Fruit fly (Drosophila melanogaster): Measurements from ENCODE around the gene PolE1.

The PolE1 gene

DNA sequence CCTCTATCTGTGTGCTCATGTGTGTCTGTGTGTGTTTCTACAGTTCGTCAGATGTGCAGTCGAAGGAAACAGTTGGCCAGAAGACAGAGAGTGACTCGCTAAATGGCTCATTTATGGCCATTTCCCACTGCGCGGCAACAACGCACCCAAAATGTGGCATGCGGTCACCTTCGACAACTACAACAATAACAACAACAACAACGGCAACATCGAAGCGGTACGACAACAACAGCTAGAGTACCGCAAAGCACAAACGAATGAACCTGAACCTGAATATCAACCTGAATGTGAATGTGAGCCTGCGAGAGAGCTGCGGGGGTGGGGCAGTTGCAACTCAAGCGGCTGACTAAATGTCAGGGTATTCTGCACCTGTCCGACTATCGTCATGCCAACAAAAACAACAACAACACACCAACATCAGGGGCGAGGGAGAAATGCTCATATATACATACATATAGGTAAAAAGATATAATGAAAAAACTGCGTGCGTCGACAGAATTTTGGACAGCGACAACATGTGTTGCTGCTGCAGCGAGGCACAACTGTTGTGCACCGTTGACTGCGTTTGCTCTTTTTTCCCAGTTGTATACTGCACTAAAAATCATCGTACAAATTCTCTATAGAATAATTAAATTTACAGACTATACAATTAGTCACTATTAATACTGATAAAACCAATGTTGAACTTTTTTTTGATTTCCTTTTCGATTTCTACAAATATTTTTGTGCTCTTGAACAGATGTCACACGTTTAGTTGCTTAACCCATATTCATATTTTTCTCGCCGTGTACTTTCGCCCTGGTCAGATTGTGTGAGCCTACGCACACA, 47.6 kb upstream of the PolE1 start (continued):
- TF ChIP-seq Fer3 (tag; optimal IDR thresholded peaks at IDR 0.05), result no peak
- TF ChIP-seq CG33557 (GFP tag; optimal IDR thresholded peaks at IDR 0.05), result peak; percentile 60
- no peak for TF ChIP-seq Dek (tag; optimal IDR thresholded peaks at IDR 0.05)
- no peak for TF ChIP-seq nmo (GFP tag; optimal IDR thresholded peaks at IDR 0.05)
- TF ChIP-seq NC2β (GFP tag; optimal IDR thresholded peaks at IDR 0.05), result peak; percentile 58
- TF ChIP-seq CG17829 (tag; optimal IDR thresholded peaks at IDR 0.05), result peak; percentile 26
- no peak for TF ChIP-seq sna (GFP tag; IDR thresholded peaks at IDR 0.05; ENCODE audit: partially characterized antibody)
- no peak for TF ChIP-seq psq (GFP tag; optimal IDR thresholded peaks at IDR 0.05)
- TF ChIP-seq lov (optimal IDR thresholded peaks at IDR 0.05), result no peak
- TF ChIP-seq lov (GFP tag; IDR thresholded peaks at IDR 0.05), result no peak
- TF ChIP-seq az2 (GFP tag; optimal IDR thresholded peaks at IDR 0.05), result peak; percentile 52
- TF ChIP-seq ato (GFP tag; IDR thresholded peaks at IDR 0.05; ENCODE audit: partially characterized antibody), result no peak
- TF ChIP-seq CG3065 (GFP tag; optimal IDR thresholded peaks at IDR 0.05), result no peak
- peak in 1 of 2 experiments; percentile 5 for TF ChIP-seq dpn (GFP tag; optimal IDR thresholded peaks at IDR 0.05)
- no peak for TF ChIP-seq CG33213 (GFP tag; optimal IDR thresholded peaks at IDR 0.05)
- TF ChIP-seq CG10209 (GFP tag; optimal IDR thresholded peaks at IDR 0.05), result peak; percentile 51
- 0 out of 2 replicates have a peak, but pooled peaks have one; percentile 18 for TF ChIP-seq CG6689 (GFP tag; IDR thresholded peaks at IDR 0.05)
- no peak for TF ChIP-seq bcd (GFP tag; optimal IDR thresholded peaks at IDR 0.05)
- TF ChIP-seq CG2202 (tag; optimal IDR thresholded peaks at IDR 0.05), result peak; percentile 63
- TF ChIP-seq ap (GFP tag; IDR thresholded peaks at IDR 0.05), result 0 out of 2 replicates have a peak, but pooled peaks have one; percentile 17
- no peak for TF ChIP-seq Dp (GFP tag; optimal IDR thresholded peaks at IDR 0.05)
- peak; percentile 2 for TF ChIP-seq CG6254 (GFP tag; optimal IDR thresholded peaks at IDR 0.05)
- no peak for TF ChIP-seq sc (optimal IDR thresholded peaks at IDR 0.05)
- peak; percentile 34 for TF ChIP-seq sc (GFP tag; optimal IDR thresholded peaks at IDR 0.05)
- peak; percentile 41 for TF ChIP-seq Mes4 (GFP tag; optimal IDR thresholded peaks at IDR 0.05)
- TF ChIP-seq inv (GFP tag; IDR thresholded peaks at IDR 0.05; ENCODE audit: partially characterized antibody), result no peak
- no peak for TF ChIP-seq MBD-R2 (GFP tag; IDR thresholded peaks at IDR 0.05)
- no peak for TF ChIP-seq Max (GFP tag; optimal IDR thresholded peaks at IDR 0.05)
- TF ChIP-seq CG16863 (GFP tag; optimal IDR thresholded peaks at IDR 0.05), result peak; percentile 52
- peak; percentile 42 for TF ChIP-seq CG15601 (tag; optimal IDR thresholded peaks at IDR 0.05)
- TF ChIP-seq Dad (GFP tag; optimal IDR thresholded peaks at IDR 0.05), result no peak
- no peak for TF ChIP-seq crol (GFP tag; IDR thresholded peaks at IDR 0.05)
- 0 out of 2 replicates have a peak, but pooled peaks have one; percentile 23 for TF ChIP-seq ara (GFP tag; IDR thresholded peaks at IDR 0.05)
- no peak for TF ChIP-seq CG31224 (GFP tag; IDR thresholded peaks at IDR 0.05)
- no peak for TF ChIP-seq CG7372 (GFP tag; IDR thresholded peaks at IDR 0.05)
- TF ChIP-seq CG9797 (GFP tag; optimal IDR thresholded peaks at IDR 0.05), result no peak
- TF ChIP-seq CG4404 (GFP tag; IDR thresholded peaks at IDR 0.05), result peak; percentile 55; the same call in 1 of the 2 replicates
- TF ChIP-seq Scr (GFP tag; IDR thresholded peaks at IDR 0.05; ENCODE audit: partially characterized antibody), result no peak
- peak; percentile 48 for TF ChIP-seq Usf (GFP tag; optimal IDR thresholded peaks at IDR 0.05)
- TF ChIP-seq CG14710 (tag; optimal IDR thresholded peaks at IDR 0.05), result peak; percentile 11
- peak; percentile 64 for TF ChIP-seq CG10959 (GFP tag; IDR thresholded peaks at IDR 0.05)
- no peak for TF ChIP-seq pfk (GFP tag; optimal IDR thresholded peaks at IDR 0.05)
- no peak for TF ChIP-seq HLH3B (GFP tag; IDR thresholded peaks at IDR 0.05)
- peak; percentile 32 for TF ChIP-seq CG2875 (GFP tag; optimal IDR thresholded peaks at IDR 0.05)
- TF ChIP-seq CG9437 (GFP tag; optimal IDR thresholded peaks at IDR 0.05), result peak; percentile 24
- TF ChIP-seq Sox102F (GFP tag; optimal IDR thresholded peaks at IDR 0.05), result peak; percentile 32
- TF ChIP-seq ac (GFP tag; optimal IDR thresholded peaks at IDR 0.05), result peak; percentile 65
- TF ChIP-seq CG2116 (GFP tag; optimal IDR thresholded peaks at IDR 0.05), result peak; percentile 27
- TF ChIP-seq fd102C (GFP tag; optimal IDR thresholded peaks at IDR 0.05), result peak; percentile 88
